ENCODE assay signal across 5 worm cellular contexts in genomic region chrV:18986103-18986502, ce11.
TF ChIP-seq lines count a peak whose summit lies in the region.

No protein-coding gene starts in this region.

TF ChIP-seq in whole organism, L3 larva, 47 proteins besides CTCF, POLR2A, EP300 and RAD21:
- TF ChIP-seq hmg-11 (tag; optimal IDR thresholded peaks at IDR 0.05; lab: Kevin White, UChicago) (no peak), ZK546.5 (tag; optimal IDR thresholded peaks at IDR 0.05; lab: Kevin White, UChicago) (no peak), fkh-2 (tag; optimal IDR thresholded peaks at IDR 0.05; lab: Kevin White, UChicago) (no peak), nhr-12 (tag; optimal IDR thresholded peaks at IDR 0.05; lab: Kevin White, UChicago) (no peak), ceh-82 (tag; optimal IDR thresholded peaks at IDR 0.05; lab: Kevin White, UChicago) (no peak), ceh-9 (tag; optimal IDR thresholded peaks at IDR 0.05; lab: Kevin White, UChicago) (no peak), ceh-28 (tag; optimal IDR thresholded peaks at IDR 0.05; lab: Kevin White, UChicago) (peak; percentile 90), elt-2 (tag; optimal IDR thresholded peaks at IDR 0.05; lab: Kevin White, UChicago) (no peak)

TF ChIP-seq in whole organism, L4 larva, 104 proteins besides CTCF, POLR2A, EP300 and RAD21:
- TF ChIP-seq ceh-28 (tag; optimal IDR thresholded peaks at IDR 0.05; lab: Kevin White, UChicago) (peak; percentile 71), hlh-30 (tag; optimal IDR thresholded peaks at IDR 0.05; lab: Kevin White, UChicago; ENCODE audit: insufficient read depth) (no peak)

TF ChIP-seq in whole organism, late embryonic, 69 proteins besides CTCF, POLR2A, EP300 and RAD21:
- TF ChIP-seq lin-11 (tag; optimal IDR thresholded peaks at IDR 0.05; lab: Kevin White, UChicago) = no peak
- no peak for TF ChIP-seq unc-3 (GFP tag; conservative IDR thresholded peaks at IDR 0.05; lab: Robert Waterston, UW)
- no peak for TF ChIP-seq unc-3 (tag; optimal IDR thresholded peaks at IDR 0.05; lab: Kevin White, UChicago)
- TF ChIP-seq ceh-48 (tag; optimal IDR thresholded peaks at IDR 0.05; lab: Kevin White, UChicago) = peak; percentile 28
- no peak for TF ChIP-seq pag-3 (tag; optimal IDR thresholded peaks at IDR 0.05; lab: Kevin White, UChicago; ENCODE audit: borderline replicate concordance)
- no peak for TF ChIP-seq pros-1 (tag; optimal IDR thresholded peaks at IDR 0.05; lab: Kevin White, UChicago)
- no peak for TF ChIP-seq T23F11.4 (GFP tag; optimal IDR thresholded peaks at IDR 0.05; lab: Kevin White, UChicago)
- no peak for TF ChIP-seq sdc-2 (tag; optimal IDR thresholded peaks at IDR 0.05; lab: Kevin White, UChicago)
- no peak for TF ChIP-seq dve-1 (tag; optimal IDR thresholded peaks at IDR 0.05; lab: Kevin White, UChicago)
- no peak for TF ChIP-seq ceh-24 (tag; optimal IDR thresholded peaks at IDR 0.05; lab: Kevin White, UChicago)

TF ChIP-seq in whole organism, midembryonic, 9 proteins besides CTCF, POLR2A, EP300 and RAD21:
- TF ChIP-seq ref-1 (GFP tag; conservative IDR thresholded peaks at IDR 0.05; lab: Robert Waterston, UW) (no peak), klf-2 (GFP tag; conservative IDR thresholded peaks at IDR 0.05; lab: Robert Waterston, UW) (no peak), ztf-23 (GFP tag; IDR thresholded peaks at IDR 0.05; lab: Robert Waterston, UW) (no peak), flt-1 (GFP tag; IDR thresholded peaks at IDR 0.05; lab: Robert Waterston, UW) (no peak), ztf-29 (GFP tag; IDR thresholded peaks at IDR 0.05; lab: Robert Waterston, UW) (no peak), med-1 (GFP tag; optimal IDR thresholded peaks at IDR 0.05; lab: Kevin White, UChicago; ENCODE audit: insufficient read depth) (no peak), tab-1 (GFP tag; IDR thresholded peaks at IDR 0.05; lab: Robert Waterston, UW) (no peak), T22C8.4 (GFP tag; IDR thresholded peaks at IDR 0.05; lab: Robert Waterston, UW) (peak; percentile 75)

TF ChIP-seq in whole organism, young adult, 124 proteins besides CTCF, POLR2A, EP300 and RAD21:
- TF ChIP-seq Y53G8AR.9 (GFP tag; conservative IDR thresholded peaks at IDR 0.05; lab: Robert Waterston, UW) = 0 out of 2 replicates have a peak, but pooled peaks have one; percentile 54
- no peak for TF ChIP-seq rcor-1 (GFP tag; IDR thresholded peaks at IDR 0.05; lab: Robert Waterston, UW)
- no peak for TF ChIP-seq bed-1 (GFP tag; IDR thresholded peaks at IDR 0.05; lab: Robert Waterston, UW)
- TF ChIP-seq die-1 (tag; optimal IDR thresholded peaks at IDR 0.05; lab: Kevin White, UChicago) = no peak
